Worm (Caenorhabditis elegans): Measurements from ENCODE around the gene glna-2.
A peak's percentile ranks its signal among the peaks of the same experiment; 100 is the strongest.

The glna-2 gene

DNA sequence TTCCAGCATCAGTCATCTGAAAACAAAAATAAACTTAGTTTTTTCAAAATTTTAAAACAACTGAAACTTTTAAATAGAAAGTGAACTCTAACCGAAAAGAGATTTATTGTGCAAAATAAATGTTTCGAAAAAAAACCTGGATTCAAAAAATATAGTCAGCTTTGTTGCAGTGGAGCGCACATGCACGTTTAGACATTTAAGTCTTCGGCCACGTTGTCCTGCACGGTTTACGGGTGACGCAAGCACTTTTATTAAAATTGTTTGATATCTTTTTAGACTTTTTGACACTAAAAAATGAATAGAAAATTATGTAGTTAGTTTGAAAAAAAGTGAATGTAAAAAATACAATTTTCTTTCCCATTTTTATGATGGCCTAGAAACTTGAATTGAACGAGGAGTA, 31.0 kb downstream of the glna-2 start, which contains the start of the genes ubh-4 and algn-6 (continued):
- TF ChIP-seq lin-38 (GFP tag; IDR thresholded peaks at IDR 0.05) = peak; percentile 95
- TF ChIP-seq ZK337.2 (GFP tag; IDR thresholded peaks at IDR 0.05) = 0 out of 2 replicates have a peak, but pooled peaks have one; percentile 4
- peak; percentile 36 for TF ChIP-seq hlh-11 (tag; optimal IDR thresholded peaks at IDR 0.05)
- TF ChIP-seq mes-2 (tag; optimal IDR thresholded peaks at IDR 0.05; ENCODE audit: poor library complexity, severe bottlenecking) = peak; percentile 95
- no peak for TF ChIP-seq zip-11 (GFP tag; IDR thresholded peaks at IDR 0.05)
- no peak for TF ChIP-seq madf-9 (GFP tag; conservative IDR thresholded peaks at IDR 0.05)
- no peak for TF ChIP-seq Y105C5A.15 (GFP tag; IDR thresholded peaks at IDR 0.05)
- peak; percentile 27; the same call in 1 of the 2 replicates for TF ChIP-seq dmd-6 (GFP tag; IDR thresholded peaks at IDR 0.05)
- peak; percentile 90 for TF ChIP-seq T20F7.1 (GFP tag; optimal IDR thresholded peaks at IDR 0.05)
- TF ChIP-seq ceh-62 (tag; optimal IDR thresholded peaks at IDR 0.05) = no peak
- TF ChIP-seq ama-1 (optimal IDR thresholded peaks at IDR 0.05) = no peak
- TF ChIP-seq snpc-1.2 (GFP tag; IDR thresholded peaks at IDR 0.05) = no peak
- no peak for TF ChIP-seq daf-16 (GFP tag; optimal IDR thresholded peaks at IDR 0.05)
- peak; percentile 38 for TF ChIP-seq daf-16 (tag; optimal IDR thresholded peaks at IDR 0.05)
- no peak for TF ChIP-seq lin-39 (tag; optimal IDR thresholded peaks at IDR 0.05)
- peak; percentile 34; the same call in 1 of the 2 replicates for TF ChIP-seq Y48G9A.11 (GFP tag; IDR thresholded peaks at IDR 0.05)
- no peak for TF ChIP-seq tag-97 (GFP tag; IDR thresholded peaks at IDR 0.05)
- no peak for TF ChIP-seq nhr-76 (tag; optimal IDR thresholded peaks at IDR 0.05)
- TF ChIP-seq set-16 (GFP tag; IDR thresholded peaks at IDR 0.05) = no peak
- no peak for TF ChIP-seq lin-15B (tag; optimal IDR thresholded peaks at IDR 0.05)
- no peak for TF ChIP-seq madf-5 (GFP tag; IDR thresholded peaks at IDR 0.05)
- no peak for TF ChIP-seq lin-29 (GFP tag; IDR thresholded peaks at IDR 0.05)
- TF ChIP-seq zfp-2 (tag; optimal IDR thresholded peaks at IDR 0.05) = no peak
- TF ChIP-seq fos-1 (tag; optimal IDR thresholded peaks at IDR 0.05) = no peak
- no peak for TF ChIP-seq F37D6.2 (tag; optimal IDR thresholded peaks at IDR 0.05)

DNA sequence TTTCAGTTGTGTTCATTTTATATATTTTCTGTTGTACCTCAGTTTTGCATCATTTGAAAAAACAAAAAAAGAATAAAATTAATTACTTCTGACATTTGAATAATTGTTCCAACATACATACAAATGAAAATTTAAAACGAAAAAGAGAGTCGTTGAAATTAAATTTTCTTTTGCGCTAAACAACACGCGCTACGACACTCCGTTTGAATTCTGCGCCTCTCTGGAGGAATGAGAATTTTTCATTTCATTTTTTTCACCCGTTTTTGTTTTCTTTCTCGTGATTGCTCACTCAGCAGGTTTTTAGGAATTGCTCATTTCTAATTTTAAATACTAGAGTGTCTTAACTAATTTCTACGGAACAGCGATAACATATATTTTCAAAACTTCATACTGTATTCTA, 33.2 kb downstream of the glna-2 start:
- TF ChIP-seq set-16 (GFP tag; IDR thresholded peaks at IDR 0.05) (no peak), mxl-3 (GFP tag; optimal IDR thresholded peaks at IDR 0.05) (no peak), hlh-30 (tag; optimal IDR thresholded peaks at IDR 0.05; ENCODE audit: insufficient read depth) (peak; percentile 70), aha-1 (tag) (peak; percentile 50), nhr-41 (GFP tag; IDR thresholded peaks at IDR 0.05) (no peak), daf-12 (tag; optimal IDR thresholded peaks at IDR 0.05) (no peak), zip-11 (GFP tag; IDR thresholded peaks at IDR 0.05) (no peak), mdt-29 (GFP tag; IDR thresholded peaks at IDR 0.05) (no peak), nhr-6 (tag; optimal IDR thresholded peaks at IDR 0.05) (peak; percentile 9), Y48G9A.11 (GFP tag; IDR thresholded peaks at IDR 0.05) (0 out of 2 replicates have a peak, but pooled peaks have one; percentile 37), ZK337.2 (GFP tag; IDR thresholded peaks at IDR 0.05) (no peak), dpl-1 (GFP tag; optimal IDR thresholded peaks at IDR 0.05) (peak; percentile 26), T20F7.1 (GFP tag; optimal IDR thresholded peaks at IDR 0.05) (peak; percentile 96), snpc-1.2 (GFP tag; IDR thresholded peaks at IDR 0.05) (no peak), zfp-2 (tag; optimal IDR thresholded peaks at IDR 0.05) (no peak), mes-2 (tag; optimal IDR thresholded peaks at IDR 0.05; ENCODE audit: poor library complexity, severe bottlenecking) (peak; percentile 39), lin-38 (GFP tag; IDR thresholded peaks at IDR 0.05) (peak; percentile 57), egl-27 (tag; optimal IDR thresholded peaks at IDR 0.05) (no peak), daf-16 (GFP tag; optimal IDR thresholded peaks at IDR 0.05) (no peak), daf-16 (tag; optimal IDR thresholded peaks at IDR 0.05) (no peak), hlh-11 (tag; optimal IDR thresholded peaks at IDR 0.05) (no peak), aly-2 (tag; optimal IDR thresholded peaks at IDR 0.05) (no peak), lsy-2 (tag; optimal IDR thresholded peaks at IDR 0.05) (peak in 1 of 2 experiments; percentile 74)

DNA sequence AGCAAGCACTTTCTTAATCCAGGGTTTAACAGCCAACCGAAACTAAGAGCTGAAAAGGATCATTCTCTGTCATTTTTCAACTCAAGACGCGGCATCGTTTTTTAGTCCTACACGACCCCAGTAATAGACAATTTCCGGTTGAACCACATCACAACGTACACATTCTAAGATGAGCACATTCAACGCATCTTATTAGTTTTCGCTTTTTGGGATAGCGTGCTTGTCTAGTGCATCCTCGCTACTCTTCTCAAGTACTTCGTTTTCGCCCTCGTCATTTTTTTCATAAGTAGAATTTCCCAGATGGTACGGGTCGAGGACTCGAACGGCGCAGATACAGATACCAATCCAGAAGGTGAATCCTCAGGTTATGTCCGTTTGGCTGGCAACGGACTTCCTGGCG, 33.9 kb downstream of the glna-2 start, which contains the start of gene T05H10.1:
Gene T05H10.1 (plus strand): TSS at position 301 of the 400 bp plus-strand sequence.
- TF ChIP-seq ama-1 (optimal IDR thresholded peaks at IDR 0.05) = no peak
- no peak for TF ChIP-seq R02D3.7 (tag; optimal IDR thresholded peaks at IDR 0.05)
- no peak for TF ChIP-seq ceh-20 (GFP tag; IDR thresholded peaks at IDR 0.05)
- TF ChIP-seq nhr-48 (tag; optimal IDR thresholded peaks at IDR 0.05) = no peak
- no peak for TF ChIP-seq zag-1 (tag; optimal IDR thresholded peaks at IDR 0.05)
- no peak for TF ChIP-seq ceh-28 (tag; optimal IDR thresholded peaks at IDR 0.05)

All from whole organism, L4 larva.